Worm (Caenorhabditis elegans) whole organism, L4 larva: Measurements from ENCODE around the gene C46A5.4.

Source experiments
- D1046.2 ChIP-seq: fragments of 200-800 bp; sonication (Bioruptor generic); IDR thresholded peaks from 2 replicates; pipeline ENCODE4 v1.3.6; 2022; ENCODE audit warnings: missing genetic modification characterization, missing compliant biosample characterization
- F44E2.7 ChIP-seq: fragments of 200-800 bp; sonication (Bioruptor generic); IDR thresholded peaks from 2 replicates; pipeline ENCODE4 v2.1.2; 2022; ENCODE audit warnings: missing genetic modification characterization, missing compliant biosample characterization
- Y105C5A.15 ChIP-seq: fragments of 200-800 bp; sonication (Bioruptor generic); IDR thresholded peaks from 2 replicates; pipeline ENCODE4 v1.3.6; 2022; ENCODE audit warnings: missing genetic modification characterization, missing compliant biosample characterization
- Y48G9A.11 ChIP-seq: fragments of 200-800 bp; sonication (Bioruptor generic); IDR thresholded peaks from 2 replicates; pipeline ENCODE4 v1.3.6; 2022; ENCODE audit warnings: missing genetic modification reagents, missing genetic modification characterization, missing compliant biosample characterization
- ZK546.5 ChIP-seq, 2 experiments: sonication (generic microtip); optimal IDR thresholded peaks; 2 replicates each; lab custom pipeline; 2017; ENCODE audit warnings: missing biosample characterization in 2 of 2, missing genetic modification characterization in 2 of 2
- aha-1 ChIP-seq: fragments of 150-350 bp; peaks from one replicate; lab custom pipeline; 2014; ENCODE audit warnings: missing biosample characterization, missing genetic modification characterization
- aly-2 ChIP-seq: sonication (generic microtip); optimal IDR thresholded peaks from 2 replicates; lab custom pipeline; 2018; ENCODE audit warnings: missing biosample characterization, missing genetic modification characterization
- arid-1 ChIP-seq: fragments of 200-800 bp; sonication (Bioruptor generic); conservative IDR thresholded peaks from 2 replicates; pipeline ENCODE4 v1.3.6; 2022; ENCODE audit warnings: missing genetic modification reagents, missing genetic modification characterization, missing compliant biosample characterization
- ceh-28 ChIP-seq: fragments of 150-350 bp; optimal IDR thresholded peaks from 2 replicates; lab custom pipeline; 2014; ENCODE audit warnings: missing biosample characterization, missing genetic modification reagents, missing genetic modification characterization
- ceh-32 ChIP-seq: sonication (generic microtip); optimal IDR thresholded peaks from 2 replicates; lab custom pipeline; 2016; ENCODE audit warnings: mild to moderate bottlenecking, missing genetic modification characterization, missing compliant biosample characterization; ENCODE audit not compliant: poor library complexity
- ceh-44 ChIP-seq: fragments of 200-800 bp; sonication (Bioruptor generic); IDR thresholded peaks from 2 replicates; pipeline ENCODE4 v1.3.6; 2022; ENCODE audit warnings: missing genetic modification reagents, missing genetic modification characterization, missing compliant biosample characterization
- ces-1 ChIP-seq: fragments of 150-350 bp; sonication (generic microtip); optimal IDR thresholded peaks from 4 replicates; lab custom pipeline; 2014; ENCODE audit warnings: missing biosample characterization, missing genetic modification reagents, missing genetic modification characterization
- cey-2 ChIP-seq: sonication (generic microtip); optimal IDR thresholded peaks from 3 replicates; lab custom pipeline; 2017; ENCODE audit warnings: missing genetic modification characterization, mild to moderate bottlenecking, missing compliant biosample characterization, antibody characterized with exemption, borderline replicate concordance; ENCODE audit not compliant: insufficient read depth
- daf-12 ChIP-seq: fragments of 150-350 bp; optimal IDR thresholded peaks from 2 replicates; lab custom pipeline; 2014; ENCODE audit warnings: missing biosample characterization, missing genetic modification reagents, missing genetic modification characterization
- daf-16 ChIP-seq, 3 experiments: sonication (generic microtip); optimal IDR thresholded peaks; 2 replicates each; lab custom pipeline; 2016 to 2017; ENCODE audit warnings: missing genetic modification characterization in 3 of 3, missing genetic modification reagents in 3 of 3, mild to moderate bottlenecking in 2 of 3, missing compliant biosample characterization in 2 of 3, missing biosample characterization in 1 of 3, moderate library complexity in 1 of 3
- dmd-6 ChIP-seq: fragments of 200-800 bp; sonication (Bioruptor generic); IDR thresholded peaks from 2 replicates; pipeline ENCODE4 v1.3.6; 2022; ENCODE audit warnings: missing genetic modification reagents, missing genetic modification characterization, missing compliant biosample characterization
- dve-1 ChIP-seq: sonication (generic microtip); optimal IDR thresholded peaks from 2 replicates; lab custom pipeline; 2017; ENCODE audit warnings: antibody characterized with exemption, mild to moderate bottlenecking, missing genetic modification characterization, missing compliant biosample characterization; ENCODE audit not compliant: insufficient read depth
- egl-43 ChIP-seq: fragments of 200-800 bp; sonication (Bioruptor generic); IDR thresholded peaks from 2 replicates; pipeline ENCODE4 v1.3.6; 2022; ENCODE audit warnings: missing genetic modification reagents, missing genetic modification characterization, missing compliant biosample characterization
- fkh-10 ChIP-seq: fragments of 150-350 bp; optimal IDR thresholded peaks from 2 replicates; lab custom pipeline; 2014; ENCODE audit warnings: missing biosample characterization, missing genetic modification reagents, missing genetic modification characterization
- hlh-11 ChIP-seq: fragments of 200-800 bp; sonication (Bioruptor generic); optimal IDR thresholded peaks from 2 replicates; lab custom pipeline; 2018; ENCODE audit warnings: mild to moderate bottlenecking, missing genetic modification characterization, missing compliant biosample characterization
- hlh-30 ChIP-seq: sonication (generic microtip); optimal IDR thresholded peaks from 2 replicates; lab custom pipeline; 2017; ENCODE audit warnings: antibody characterized with exemption, mild to moderate bottlenecking, missing genetic modification characterization, missing compliant biosample characterization; ENCODE audit not compliant: insufficient read depth
- lin-15B ChIP-seq: fragments of 150-350 bp; sonication (generic microtip); optimal IDR thresholded peaks from 3 replicates; lab custom pipeline; 2014; ENCODE audit warnings: missing biosample characterization, missing genetic modification characterization
- lin-38 ChIP-seq: fragments of 200-800 bp; sonication (Bioruptor generic); IDR thresholded peaks from 2 replicates; pipeline ENCODE4 v1.3.6; 2022; ENCODE audit warnings: missing genetic modification reagents, missing genetic modification characterization, missing compliant biosample characterization
- lsy-2 ChIP-seq, 2 experiments: fragments of 150-350 bp in 1 of 2; sonication (generic microtip) in 1 of 2; optimal IDR thresholded peaks; 2 replicates each; lab custom pipeline; 2014 to 2017; ENCODE audit warnings: missing biosample characterization in 2 of 2, missing genetic modification characterization in 2 of 2
- madf-5 ChIP-seq, 2 experiments: fragments of 200-800 bp; sonication (Bioruptor generic); IDR thresholded peaks; 2 replicates each; pipeline ENCODE4 v1.3.6; 2022; ENCODE audit warnings: missing compliant biosample characterization in 2 of 2, missing genetic modification characterization in 2 of 2
- mdl-1 ChIP-seq, 2 experiments: fragments of 150-350 bp in 1 of 2; sonication (generic microtip) in 1 of 2; optimal IDR thresholded peaks; 2 replicates each; lab custom pipeline; 2014 to 2017; ENCODE audit warnings: missing biosample characterization in 2 of 2, missing genetic modification characterization in 2 of 2
- mep-1 ChIP-seq: fragments of 150-350 bp; sonication (generic microtip); optimal IDR thresholded peaks from 3 replicates; lab custom pipeline; 2014; ENCODE audit warnings: missing biosample characterization, missing genetic modification characterization
- mes-2 ChIP-seq: sonication (generic microtip); optimal IDR thresholded peaks from 2 replicates; lab custom pipeline; 2016; ENCODE audit warnings: missing genotype, mild to moderate bottlenecking, missing genetic modification characterization, missing compliant biosample characterization; ENCODE audit not compliant: poor library complexity, severe bottlenecking
- mxl-2 ChIP-seq: fragments of 200-800 bp; sonication (Bioruptor generic); conservative IDR thresholded peaks from 2 replicates; pipeline ENCODE4 v1.3.6; 2022; ENCODE audit warnings: missing genetic modification reagents, missing genetic modification characterization, missing compliant biosample characterization
- nhr-11 ChIP-seq: fragments of 150-350 bp; optimal IDR thresholded peaks from 2 replicates; lab custom pipeline; 2014; ENCODE audit warnings: missing biosample characterization, missing genetic modification characterization
- nhr-28 ChIP-seq: fragments of 150-350 bp; optimal IDR thresholded peaks from 2 replicates; lab custom pipeline; 2014; ENCODE audit warnings: missing biosample characterization, missing genetic modification characterization
- nhr-48 ChIP-seq: sonication (generic microtip); optimal IDR thresholded peaks from 2 replicates; lab custom pipeline; 2016; ENCODE audit warnings: mild to moderate bottlenecking, missing genetic modification characterization, missing compliant biosample characterization
- nhr-6 ChIP-seq: fragments of 150-350 bp; optimal IDR thresholded peaks from 2 replicates; lab custom pipeline; 2014; ENCODE audit warnings: missing biosample characterization, missing genetic modification characterization
- nhr-77 ChIP-seq: fragments of 150-350 bp; optimal IDR thresholded peaks from 2 replicates; lab custom pipeline; 2014; ENCODE audit warnings: missing biosample characterization, missing genetic modification characterization
- pqm-1 ChIP-seq: sonication (generic microtip); optimal IDR thresholded peaks from 2 replicates; lab custom pipeline; 2017; ENCODE audit warnings: missing biosample characterization, missing genetic modification characterization
- saeg-2 ChIP-seq: fragments of 200-800 bp; sonication (Bioruptor generic); IDR thresholded peaks from 2 replicates; pipeline ENCODE4 v1.3.6; 2022; ENCODE audit warnings: missing genetic modification reagents, missing genetic modification characterization, missing compliant biosample characterization
- set-16 ChIP-seq: fragments of 200-800 bp; sonication (Bioruptor generic); IDR thresholded peaks from 2 replicates; pipeline ENCODE4 v1.3.6; 2022; ENCODE audit warnings: missing genetic modification reagents, missing genetic modification characterization, missing compliant biosample characterization
- spr-1 ChIP-seq: sonication (generic microtip); optimal IDR thresholded peaks from 2 replicates; lab custom pipeline; 2016; ENCODE audit warnings: mild to moderate bottlenecking, missing genetic modification characterization, missing compliant biosample characterization
- tra-1 ChIP-seq: fragments of 200-800 bp; sonication (Bioruptor generic); IDR thresholded peaks from 2 replicates; pipeline ENCODE4 v1.3.6; 2022; ENCODE audit warnings: missing genetic modification reagents, missing genetic modification characterization, missing compliant biosample characterization
- unc-130 ChIP-seq: sonication (generic microtip); optimal IDR thresholded peaks from 2 replicates; lab custom pipeline; 2016; ENCODE audit warnings: missing genetic modification reagents, missing genetic modification characterization, missing compliant biosample characterization
- unc-39 ChIP-seq: sonication (generic microtip); optimal IDR thresholded peaks from 2 replicates; lab custom pipeline; 2017; ENCODE audit warnings: missing biosample characterization, missing genetic modification characterization
- unc-62 ChIP-seq, 3 experiments: fragments of 150-350 bp in 1 of 3; sonication (generic microtip); optimal IDR thresholded peaks in 2 of 3; peaks in 1 of 3; 1 replicate in 1 of 3; 2 replicates in 2 of 3; lab custom pipeline; 2014 to 2017; ENCODE audit warnings: missing biosample characterization in 3 of 3, missing genetic modification characterization in 3 of 3, missing genetic modification reagents in 3 of 3, missing genotype in 1 of 3
- zfp-3 ChIP-seq: fragments of 200-800 bp; sonication (Bioruptor generic); conservative IDR thresholded peaks from 2 replicates; pipeline ENCODE4 v1.3.6; 2022; ENCODE audit warnings: missing genetic modification reagents, missing genetic modification characterization, missing compliant biosample characterization
- zip-11 ChIP-seq: fragments of 200-800 bp; sonication (Bioruptor generic); IDR thresholded peaks from 2 replicates; pipeline ENCODE4 v1.3.6; 2022; ENCODE audit warnings: missing genetic modification characterization, missing compliant biosample characterization
- ztf-11 ChIP-seq: fragments of 150-350 bp; optimal IDR thresholded peaks from 2 replicates; lab custom pipeline; 2014; ENCODE audit warnings: missing biosample characterization, missing genetic modification characterization

The C46A5.4 gene

ce11 chrIV:7785506-7786065 is 28.4 kb upstream of the C46A5.4 start, which contains the start of gene tag-322 (continued):
- TF ChIP-seq lin-38 (GFP tag; lab: Robert Waterston, UW), result peak; percentile 96
- TF ChIP-seq unc-130, result no peak
- TF ChIP-seq aha-1 (tag; lab: Kevin White, UChicago), result no peak

- no peak for TF ChIP-seq madf-5 (GFP tag; IDR thresholded peaks at IDR 0.05; lab: Robert Waterston, UW)
- peak; percentile 75 for TF ChIP-seq nhr-28 (tag; lab: Kevin White, UChicago)
- TF ChIP-seq daf-16 (GFP tag; optimal IDR thresholded peaks at IDR 0.05; lab: Kevin White, UChicago), result no peak
- peak; percentile 82 for TF ChIP-seq daf-16 (tag; optimal IDR thresholded peaks at IDR 0.05; lab: Kevin White, UChicago)
- no peak for TF ChIP-seq zfp-3 (GFP tag; lab: Robert Waterston, UW)
- peak; percentile 60 for TF ChIP-seq dmd-6
- TF ChIP-seq saeg-2 (GFP tag; lab: Robert Waterston, UW), result no peak
- TF ChIP-seq tra-1, result no peak
- TF ChIP-seq Y48G9A.11 (GFP tag; lab: Robert Waterston, UW), result no peak
- no peak for TF ChIP-seq daf-12 (tag; lab: Kevin White, UChicago)
- TF ChIP-seq ZK546.5 (tag; optimal IDR thresholded peaks at IDR 0.05; lab: Kevin White, UChicago), result no peak
- TF ChIP-seq nhr-6 (tag; lab: Kevin White, UChicago), result no peak
- peak; percentile 28 for TF ChIP-seq mes-2 (tag; lab: Kevin White, UChicago)
- no peak for TF ChIP-seq D1046.2 (GFP tag; lab: Robert Waterston, UW)
- no peak for TF ChIP-seq spr-1 (tag; lab: Kevin White, UChicago)
- no peak for TF ChIP-seq cey-2 (tag; lab: Kevin White, UChicago)
- peak; percentile 62 for TF ChIP-seq dve-1
- no peak for TF ChIP-seq F44E2.7 (GFP tag; lab: Robert Waterston, UW)
- TF ChIP-seq fkh-10 (GFP tag; lab: Kevin White, UChicago), result no peak
- peak; percentile 36 for TF ChIP-seq hlh-11
- TF ChIP-seq nhr-77 (tag; lab: Kevin White, UChicago), result peak; percentile 32
- TF ChIP-seq lin-15B (tag; lab: Kevin White, UChicago), result no peak
- TF ChIP-seq egl-43 (GFP tag; lab: Robert Waterston, UW), result no peak
- peak; percentile 49 for TF ChIP-seq hlh-30
- no peak for TF ChIP-seq set-16 (GFP tag; lab: Robert Waterston, UW)
- TF ChIP-seq, all 104 proteins: peak for 8
Observed at ce11 chrIV:7783801-7784411, 26.8 kb upstream of the C46A5.4 start, which contains the start of gene tag-321. Gene tag-321, minus strand, starts transcription at chrIV:7783851.

- TF ChIP-seq nhr-48 (tag; lab: Kevin White, UChicago) (no peak), spr-1 (tag; lab: Kevin White, UChicago) (no peak), zip-11 (GFP tag; lab: Robert Waterston, UW) (no peak), mxl-2 (GFP tag; lab: Robert Waterston, UW) (no peak), lsy-2 (tag; optimal IDR thresholded peaks at IDR 0.05; lab: Kevin White, UChicago) (no peak), ceh-32 (tag; lab: Kevin White, UChicago) (no peak), egl-43 (GFP tag; lab: Robert Waterston, UW) (no peak), pqm-1 (tag; lab: Kevin White, UChicago) (peak; percentile 9), aly-2 (tag; lab: Kevin White, UChicago) (no peak), unc-39 (no peak), Y105C5A.15 (GFP tag; lab: Robert Waterston, UW) (no peak), ceh-44 (no peak), nhr-11 (tag; lab: Kevin White, UChicago) (no peak), ztf-11 (tag; lab: Kevin White, UChicago) (no peak), ceh-28 (tag; lab: Kevin White, UChicago) (no peak), mep-1 (tag; lab: Kevin White, UChicago) (no peak), lin-15B (tag; lab: Kevin White, UChicago) (no peak), arid-1 (0 out of 2 replicates have a peak, but pooled peaks have one; percentile 33), lin-38 (GFP tag; lab: Robert Waterston, UW) (peak; percentile 43; the same call in 1 of the 2 replicates), zfp-3 (GFP tag; lab: Robert Waterston, UW) (peak; percentile 60; the same call in 1 of the 2 replicates), ces-1 (GFP tag; lab: Kevin White, UChicago) (no peak), daf-12 (tag; lab: Kevin White, UChicago) (no peak), mdl-1 (tag; optimal IDR thresholded peaks at IDR 0.05; lab: Kevin White, UChicago) (no peak), nhr-28 (tag; lab: Kevin White, UChicago) (peak; percentile 68), unc-62 (GFP tag; optimal IDR thresholded peaks at IDR 0.05 in 1 of 2; lab: Kevin White, UChicago) (no peak), unc-62 (tag; optimal IDR thresholded peaks at IDR 0.05; lab: Kevin White, UChicago) (no peak), saeg-2 (GFP tag; lab: Robert Waterston, UW) (no peak)
Observed at ce11 chrIV:7782292-7782691, 25.1 kb upstream of the C46A5.4 start, which contains the start of gene sec-10. Gene sec-10, minus strand, starts transcription at chrIV:7782499.
